Worm (Caenorhabditis elegans): ENCODE results near the gene B0546.5.
A peak's percentile ranks its signal among the peaks of the same experiment; 100 is the strongest.

Gene B0546.5

DNA sequence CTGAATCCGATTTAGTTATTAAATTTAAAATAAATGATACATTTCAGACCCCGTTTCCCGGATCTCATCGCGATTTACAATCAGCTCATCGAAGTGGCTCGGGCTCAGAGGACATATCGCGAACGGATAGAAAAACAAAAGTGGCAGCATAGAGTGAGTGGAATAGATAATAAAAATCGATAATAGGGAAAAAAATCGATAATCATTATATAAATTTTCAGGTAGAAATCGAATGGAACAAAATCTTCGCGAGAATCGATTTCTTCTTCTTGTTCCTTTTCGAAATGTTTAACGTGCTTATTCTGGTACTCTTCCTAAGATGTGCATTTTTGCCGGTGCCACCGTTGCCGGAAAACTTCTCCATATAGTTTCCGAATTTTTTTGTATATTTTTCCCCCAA, 28.8 kb upstream of the B0546.5 start:
- no peak for TF ChIP-seq ztf-11 (tag; optimal IDR thresholded peaks at IDR 0.05)
- TF ChIP-seq ceh-28 (tag; optimal IDR thresholded peaks at IDR 0.05) = peak; percentile 39

DNA sequence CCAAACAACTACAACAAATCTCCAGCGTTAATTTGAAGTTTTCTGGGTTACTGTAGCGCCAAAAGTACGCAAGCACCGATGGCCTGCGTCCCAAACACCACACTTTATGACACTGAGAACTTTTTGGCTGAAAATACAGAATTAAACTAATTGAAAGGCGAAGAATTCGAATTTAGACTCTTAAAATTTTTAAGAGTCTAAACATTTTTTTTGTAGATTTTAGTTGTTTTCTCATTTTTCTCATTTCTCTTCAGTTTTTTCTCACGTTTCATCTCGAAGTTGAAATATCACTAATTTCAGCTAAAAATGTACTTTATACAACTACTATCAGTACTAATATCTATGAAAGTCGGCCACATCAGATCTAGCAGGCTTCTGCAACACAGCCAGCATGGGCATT, 25.5 kb upstream of the B0546.5 start, which contains the start of gene lgc-9:
TSS of gene lgc-9 (plus strand) at position 301 of the 400 bp plus-strand sequence.
- TF ChIP-seq nhr-43 (tag; optimal IDR thresholded peaks at IDR 0.05; ENCODE audit: poor library complexity, severe bottlenecking) = no peak
- TF ChIP-seq snpc-4 (tag; optimal IDR thresholded peaks at IDR 0.05) = no peak
- no peak for TF ChIP-seq mdl-1 (tag; optimal IDR thresholded peaks at IDR 0.05)
- TF ChIP-seq sea-2 (GFP tag; optimal IDR thresholded peaks at IDR 0.05) = no peak
- TF ChIP-seq egl-5 (tag; optimal IDR thresholded peaks at IDR 0.05) = no peak
- no peak for TF ChIP-seq fkh-10 (GFP tag; optimal IDR thresholded peaks at IDR 0.05)
- TF ChIP-seq ztf-4 (tag; optimal IDR thresholded peaks at IDR 0.05) = no peak
- no peak for TF ChIP-seq nhr-67 (tag; optimal IDR thresholded peaks at IDR 0.05)
- no peak for TF ChIP-seq skn-1 (tag; optimal IDR thresholded peaks at IDR 0.05)
- TF ChIP-seq R02D3.7 (tag; optimal IDR thresholded peaks at IDR 0.05) = no peak
- no peak for TF ChIP-seq tbx-2 (tag; optimal IDR thresholded peaks at IDR 0.05)
- TF ChIP-seq elt-3 (tag; optimal IDR thresholded peaks at IDR 0.05) = no peak
- TF ChIP-seq fos-1 (tag; optimal IDR thresholded peaks at IDR 0.05) = no peak
- TF ChIP-seq nhr-77 (tag; optimal IDR thresholded peaks at IDR 0.05) = no peak
- no peak for TF ChIP-seq nhr-11 (tag; optimal IDR thresholded peaks at IDR 0.05)
- TF ChIP-seq lin-15B (tag; optimal IDR thresholded peaks at IDR 0.05) = no peak
- no peak for TF ChIP-seq egl-27 (tag; optimal IDR thresholded peaks at IDR 0.05)
- no peak for TF ChIP-seq ceh-28 (tag; optimal IDR thresholded peaks at IDR 0.05)
- TF ChIP-seq ztf-11 (tag; optimal IDR thresholded peaks at IDR 0.05) = no peak
- TF ChIP-seq ceh-16 (tag; optimal IDR thresholded peaks at IDR 0.05) = no peak

DNA sequence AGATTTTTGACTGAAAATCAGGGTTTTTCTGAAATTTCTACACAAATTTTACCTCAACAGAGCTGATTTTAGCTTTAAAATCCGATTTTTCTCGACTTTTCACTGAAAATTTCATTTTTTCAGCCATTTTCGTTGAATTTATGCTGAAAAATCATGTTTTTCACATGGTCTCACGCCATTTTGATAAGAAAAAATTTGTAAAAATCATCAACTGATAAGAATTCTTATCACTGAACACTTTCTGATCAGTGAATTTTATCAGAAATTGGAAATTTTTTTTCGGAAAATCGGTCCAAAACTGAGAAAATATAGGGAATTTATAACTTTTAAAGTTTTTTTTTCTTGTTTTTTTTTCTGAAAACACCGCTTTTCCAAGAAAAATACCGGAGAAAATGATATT, 11.0 kb upstream of the B0546.5 start:
- TF ChIP-seq pqm-1 (tag; optimal IDR thresholded peaks at IDR 0.05) (peak; percentile 90), elt-2 (tag; optimal IDR thresholded peaks at IDR 0.05) (peak; percentile 83), unc-62 (GFP tag; optimal IDR thresholded peaks at IDR 0.05) (no peak), nhr-11 (tag; optimal IDR thresholded peaks at IDR 0.05) (no peak), ceh-9 (tag; optimal IDR thresholded peaks at IDR 0.05) (no peak), nhr-237 (tag; optimal IDR thresholded peaks at IDR 0.05) (no peak), pha-4 (tag; optimal IDR thresholded peaks at IDR 0.05) (peak; percentile 27), fos-1 (tag; optimal IDR thresholded peaks at IDR 0.05) (no peak), R02D3.7 (tag; optimal IDR thresholded peaks at IDR 0.05) (no peak), elt-1 (tag; optimal IDR thresholded peaks at IDR 0.05) (no peak)

DNA sequence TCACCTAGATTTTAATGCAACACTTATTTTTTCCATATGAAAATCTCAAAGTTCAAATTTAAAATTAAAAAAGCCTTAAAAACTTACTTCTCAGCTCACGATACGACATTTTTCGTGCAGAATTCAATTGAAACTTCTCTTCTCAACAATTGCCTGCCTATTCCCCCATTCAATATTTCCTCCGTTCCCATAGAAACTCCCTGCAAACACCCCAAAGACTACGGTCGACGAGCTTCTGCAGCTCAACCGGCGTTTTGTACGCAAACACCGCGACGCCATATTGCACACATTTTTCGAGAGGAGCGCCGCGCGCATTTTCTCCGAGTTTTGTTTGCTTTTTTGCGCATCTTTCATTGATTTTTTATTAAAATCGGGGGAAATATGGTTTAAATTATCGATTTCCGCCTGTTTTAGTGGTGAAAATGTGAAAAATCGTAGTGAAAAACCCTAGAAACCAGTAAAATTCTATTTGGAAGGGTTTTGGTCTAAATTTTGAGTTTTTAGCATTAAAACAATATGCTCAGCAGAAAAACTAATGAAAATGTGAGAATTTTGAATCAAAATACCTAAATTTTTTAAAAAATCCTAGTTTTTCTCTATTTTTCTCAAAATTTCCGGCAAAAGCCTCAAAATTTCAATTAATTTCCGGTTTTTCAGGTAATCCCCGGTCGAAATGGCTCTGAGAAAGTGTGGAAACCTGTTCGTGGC, 9.3 kb upstream of the B0546.5 start, which contains the start of the genes dyf-3 and pdhb-1:
TSS of gene dyf-3 (minus strand) at position 217 of the 708 bp plus-strand sequence.
TSS of gene pdhb-1 (plus strand) at position 658 of the 708 bp plus-strand sequence.
- TF ChIP-seq elt-2 (tag; optimal IDR thresholded peaks at IDR 0.05) (peak; percentile 28), lin-15B (tag; optimal IDR thresholded peaks at IDR 0.05) (peak; percentile 33), ceh-9 (tag; optimal IDR thresholded peaks at IDR 0.05) (no peak), pha-4 (tag; optimal IDR thresholded peaks at IDR 0.05) (peak; percentile 37), nfya-1 (tag; optimal IDR thresholded peaks at IDR 0.05; ENCODE audit: insufficient read depth) (peak; percentile 65), hmg-11 (tag; optimal IDR thresholded peaks at IDR 0.05) (peak; percentile 58), eor-1 (tag; optimal IDR thresholded peaks at IDR 0.05) (no peak)

DNA sequence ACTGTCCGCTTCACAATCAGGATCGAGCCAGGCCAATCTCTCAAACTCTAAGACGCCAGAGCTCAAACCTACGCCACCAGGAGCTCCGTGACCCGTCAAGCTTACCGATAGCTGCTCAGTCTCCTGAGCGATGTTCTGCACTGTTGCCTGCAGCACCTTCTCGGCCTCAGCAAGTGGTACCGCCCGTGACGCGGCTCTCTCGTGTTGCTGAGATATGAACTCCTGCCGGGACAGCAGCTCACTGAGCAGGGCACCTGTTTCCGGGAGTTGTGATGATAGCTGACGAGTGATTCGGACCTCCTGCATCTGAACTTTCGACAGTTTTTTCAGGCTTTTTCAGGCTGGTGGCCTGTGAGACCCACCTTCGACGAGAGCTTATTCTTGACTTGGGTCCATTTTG, 8.2 kb upstream of the B0546.5 start:
- TF ChIP-seq ceh-82 (tag; optimal IDR thresholded peaks at IDR 0.05) (no peak), ztf-4 (tag; optimal IDR thresholded peaks at IDR 0.05) (no peak), unc-39 (tag; optimal IDR thresholded peaks at IDR 0.05) (no peak)

DNA sequence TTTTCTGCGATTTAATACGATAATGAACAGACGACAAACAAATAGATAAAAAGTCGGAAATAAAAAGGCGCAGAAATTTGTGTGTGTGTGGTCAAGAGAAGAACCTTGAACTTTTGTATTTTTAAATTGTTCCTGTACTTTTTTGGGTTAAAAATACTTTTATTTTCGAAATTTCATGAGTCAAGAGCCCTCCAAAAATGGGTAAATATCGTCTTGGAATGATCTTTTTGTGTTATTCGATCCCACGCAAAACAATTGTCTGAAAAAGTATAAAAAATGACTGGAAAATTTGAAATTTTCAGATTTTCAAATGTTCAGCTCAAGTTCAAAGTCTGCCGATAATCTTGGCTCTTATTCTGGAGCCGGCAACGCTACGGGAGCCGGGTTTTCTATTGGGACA, 5.7 kb upstream of the B0546.5 start, which contains the start of gene C04C3.14:
TSS of gene C04C3.14 (plus strand) at position 301 of the 400 bp plus-strand sequence.
- TF ChIP-seq daf-12 (tag; optimal IDR thresholded peaks at IDR 0.05) = no peak
- no peak for TF ChIP-seq nhr-67 (tag; optimal IDR thresholded peaks at IDR 0.05)
- no peak for TF ChIP-seq nhr-43 (tag; optimal IDR thresholded peaks at IDR 0.05; ENCODE audit: poor library complexity, severe bottlenecking)
- no peak for TF ChIP-seq ceh-28 (tag; optimal IDR thresholded peaks at IDR 0.05)
- no peak for TF ChIP-seq ceh-82 (tag; optimal IDR thresholded peaks at IDR 0.05)
- no peak for TF ChIP-seq R02D3.7 (tag; optimal IDR thresholded peaks at IDR 0.05)
- no peak for TF ChIP-seq lsy-12 (tag; optimal IDR thresholded peaks at IDR 0.05)
- TF ChIP-seq nhr-237 (tag; optimal IDR thresholded peaks at IDR 0.05) = no peak
- TF ChIP-seq nfya-1 (tag; optimal IDR thresholded peaks at IDR 0.05; ENCODE audit: insufficient read depth) = no peak
- TF ChIP-seq nhr-23 (tag; optimal IDR thresholded peaks at IDR 0.05) = no peak
- TF ChIP-seq egl-27 (tag; optimal IDR thresholded peaks at IDR 0.05) = no peak
- no peak for TF ChIP-seq ztf-11 (tag; optimal IDR thresholded peaks at IDR 0.05)
- no peak for TF ChIP-seq ztf-4 (tag; optimal IDR thresholded peaks at IDR 0.05)
- TF ChIP-seq mml-1 (tag; optimal IDR thresholded peaks at IDR 0.05) = no peak
- no peak for TF ChIP-seq elt-2 (tag; optimal IDR thresholded peaks at IDR 0.05)

Data from whole organism, L3 larva.